Worm (Caenorhabditis elegans) whole organism, L4/young adult: ENCODE results near the gene R155.5.

Source experiments
- W03F9.2 ChIP-seq: fragments of 150-350 bp; optimal IDR thresholded peaks from 2 replicates; lab custom pipeline; 2014; ENCODE audit warnings: missing biosample characterization, missing genetic modification characterization
- dao-5 ChIP-seq: sonication (generic microtip); optimal IDR thresholded peaks from 2 replicates; lab custom pipeline; 2016; ENCODE audit warnings: missing genotype, missing genetic modification characterization, moderate library complexity, missing compliant biosample characterization
- him-1 ChIP-seq: sonication (generic microtip); optimal IDR thresholded peaks from 2 replicates; lab custom pipeline; 2016; ENCODE audit warnings: missing genotype, missing genetic modification reagents, missing genetic modification characterization, missing compliant biosample characterization

Gene R155.5

DNA sequence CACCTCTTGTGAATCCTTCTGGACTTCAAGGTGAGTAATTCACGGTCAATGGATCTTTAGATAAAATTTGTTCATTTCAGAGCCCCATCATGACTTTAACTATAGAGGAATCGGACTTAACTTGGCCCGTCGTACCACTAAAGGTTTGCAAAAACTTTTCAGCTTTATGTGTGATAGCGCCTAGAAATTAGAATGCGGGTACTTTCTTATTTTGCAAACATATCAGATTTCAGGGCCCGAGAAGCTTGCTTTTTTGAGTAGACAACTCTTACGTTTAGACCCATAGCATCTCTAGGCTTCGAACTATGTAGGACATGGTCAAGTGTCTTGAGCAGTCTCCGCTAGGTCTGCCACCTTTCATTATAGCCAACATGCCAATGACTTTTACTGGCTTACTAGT is 7.1 kb upstream of the R155.5 start:
- TF ChIP-seq W03F9.2 (tag; lab: Kevin White, UChicago): no peak
- no peak for TF ChIP-seq dao-5
- no peak for TF ChIP-seq him-1

- no peak for TF ChIP-seq dao-5
- TF ChIP-seq him-1: no peak
- TF ChIP-seq W03F9.2 (tag; lab: Kevin White, UChicago): no peak
Measured at ce11 chrIII:1976642-1977041, 6.3 kb upstream of the R155.5 start, which contains the start of gene R155.3. R155.3 (minus strand) TSS chrIII:1976742.

DNA sequence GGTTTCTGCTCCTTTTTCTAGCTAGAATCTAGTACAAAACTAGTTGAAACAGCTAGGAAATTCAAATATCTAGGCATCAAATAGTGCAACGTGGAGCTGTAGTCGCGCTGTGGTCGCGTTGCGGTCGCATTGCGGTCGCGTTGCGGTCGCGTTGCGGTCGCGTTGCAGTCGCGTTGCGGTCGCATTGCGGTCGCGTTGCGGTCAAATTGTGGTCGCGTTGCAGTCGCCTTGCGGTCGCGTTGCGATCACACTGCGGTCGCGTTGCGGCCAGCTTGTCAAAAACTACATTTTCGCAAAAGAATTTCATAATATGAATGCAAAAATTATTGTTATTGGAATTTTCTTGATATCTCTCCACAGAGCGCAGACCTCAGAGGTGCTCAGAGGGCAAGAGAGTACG is 5.7 kb upstream of the R155.5 start:
- TF ChIP-seq dao-5 (no peak), W03F9.2 (tag; lab: Kevin White, UChicago) (no peak), him-1 (no peak)

DNA sequence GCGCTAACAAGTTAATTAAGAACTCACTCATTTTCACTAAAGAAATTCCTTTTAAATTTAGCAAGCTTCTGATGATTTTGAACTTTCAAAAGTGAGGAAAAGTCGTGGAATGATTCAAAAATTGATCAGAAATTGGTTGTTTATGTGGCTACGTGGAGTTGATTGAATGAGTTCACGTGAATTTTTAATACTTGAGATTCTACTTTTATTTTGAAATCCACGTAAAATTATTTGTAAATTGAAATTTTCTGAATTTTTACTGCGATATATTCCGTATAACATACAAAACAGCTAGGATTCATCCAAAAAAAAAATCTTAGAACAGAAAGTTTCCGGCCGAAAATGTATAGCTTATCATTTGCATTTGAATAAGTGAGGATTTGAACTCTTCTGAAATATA is 531 bp downstream of the R155.5 start, which contains the start of gene moa-1:
Gene moa-1 (minus strand): TSS at position 101 of the 400 bp plus-strand sequence.
- no peak for TF ChIP-seq W03F9.2 (tag; lab: Kevin White, UChicago)
- TF ChIP-seq dao-5: no peak
- no peak for TF ChIP-seq him-1

DNA sequence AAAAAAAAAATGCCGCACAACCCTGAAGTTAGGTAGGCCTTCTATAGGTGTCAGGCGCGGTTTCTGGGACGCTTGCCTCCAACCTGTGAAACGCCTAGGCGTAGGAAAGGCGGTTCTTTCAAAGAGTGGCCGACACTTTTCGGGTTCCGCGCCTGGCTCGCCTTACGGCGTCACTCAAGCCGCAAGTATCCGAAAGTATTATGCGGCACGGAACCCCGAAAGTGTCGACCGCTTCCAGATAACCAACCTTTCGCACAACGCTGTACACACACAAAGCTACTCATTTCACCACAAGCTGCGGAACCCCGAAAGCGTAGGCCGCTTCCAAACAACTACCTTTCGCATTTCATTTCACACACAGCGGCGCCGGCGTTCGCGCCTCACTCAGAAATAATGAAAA is 7.2 kb downstream of the R155.5 start:
- TF ChIP-seq dao-5 (no peak), W03F9.2 (tag; lab: Kevin White, UChicago) (no peak), him-1 (no peak)

DNA sequence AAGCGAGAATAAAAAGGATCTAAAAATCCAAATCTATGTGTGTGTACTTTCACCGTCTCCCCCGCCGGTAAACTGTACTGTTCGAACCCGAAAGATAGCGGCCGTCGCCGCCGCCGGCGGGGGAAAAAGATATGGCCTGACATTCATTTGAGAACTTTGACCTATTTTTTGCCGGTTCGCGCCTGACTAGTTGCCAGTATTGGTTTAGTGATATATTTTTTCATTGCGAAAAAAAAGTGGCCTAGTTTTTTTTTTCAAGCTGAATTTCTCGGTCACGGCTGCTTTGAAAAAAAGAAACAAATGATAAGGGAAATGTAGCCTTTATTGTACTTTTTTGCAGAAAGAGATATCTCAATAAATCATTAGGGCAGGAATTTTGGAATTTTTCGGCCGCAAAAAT is 7.8 kb downstream of the R155.5 start:
- TF ChIP-seq him-1 (no peak), W03F9.2 (tag; lab: Kevin White, UChicago) (no peak), dao-5 (no peak)

- TF ChIP-seq W03F9.2 (tag; lab: Kevin White, UChicago): no peak
- no peak for TF ChIP-seq dao-5
- no peak for TF ChIP-seq him-1
Measured at ce11 chrIII:1961895-1962506, 8.3 kb downstream of the R155.5 start, which contains the start of gene mboa-6. mboa-6 (minus strand) TSS chrIII:1961945.

DNA sequence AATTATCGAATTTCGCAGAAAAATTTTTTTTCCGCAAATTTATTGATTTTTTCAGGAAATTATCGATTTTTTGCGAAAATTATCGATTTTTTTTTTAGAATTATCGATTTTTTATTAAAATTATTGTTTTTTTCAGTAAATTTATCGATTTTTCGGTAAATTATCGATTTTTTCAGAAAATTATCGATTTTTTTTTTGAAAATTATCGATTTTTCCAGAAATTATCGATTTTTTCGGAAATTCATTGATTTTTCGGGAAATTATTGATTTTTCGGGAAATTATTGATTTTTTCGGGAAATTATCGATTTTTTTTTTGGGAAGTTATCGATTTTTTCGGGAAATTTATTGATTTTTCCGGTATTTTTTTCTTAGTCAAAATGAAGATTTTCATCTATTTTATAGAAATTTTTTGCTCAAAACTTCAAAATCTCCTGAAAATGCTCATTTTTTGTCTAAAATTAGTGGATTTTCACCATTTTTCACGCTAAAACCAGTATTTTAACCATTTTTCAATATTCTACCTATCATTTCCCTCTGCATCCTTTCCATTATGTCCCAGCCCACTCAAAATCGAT is 14.7 kb downstream of the R155.5 start:
- TF ChIP-seq him-1 (no peak), W03F9.2 (tag; lab: Kevin White, UChicago) (no peak)

DNA sequence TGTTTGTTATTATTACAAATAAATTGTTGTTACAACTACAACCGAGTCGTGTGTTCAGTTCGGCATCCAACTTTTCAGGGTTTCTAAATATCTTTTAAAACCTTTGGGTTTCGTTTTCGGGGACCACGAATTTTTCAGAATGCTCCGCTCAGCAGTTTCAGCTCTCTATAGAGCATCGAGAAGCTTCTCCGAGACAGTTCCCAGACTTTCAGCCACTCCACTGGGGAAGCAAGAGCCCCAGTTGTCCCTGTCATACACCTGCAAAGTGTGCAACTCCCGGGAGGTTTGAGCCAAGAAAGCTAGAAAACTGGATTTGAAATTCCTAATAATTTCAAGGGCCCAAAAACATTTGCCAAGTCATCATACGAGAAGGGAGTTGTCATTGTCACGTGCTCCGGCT is 18.9 kb downstream of the R155.5 start, which contains the start of gene F53A3.7:
Gene F53A3.7 (plus strand): TSS at position 139 of the 400 bp plus-strand sequence.
- TF ChIP-seq him-1 (no peak), dao-5 (no peak), W03F9.2 (tag; lab: Kevin White, UChicago) (no peak)

DNA sequence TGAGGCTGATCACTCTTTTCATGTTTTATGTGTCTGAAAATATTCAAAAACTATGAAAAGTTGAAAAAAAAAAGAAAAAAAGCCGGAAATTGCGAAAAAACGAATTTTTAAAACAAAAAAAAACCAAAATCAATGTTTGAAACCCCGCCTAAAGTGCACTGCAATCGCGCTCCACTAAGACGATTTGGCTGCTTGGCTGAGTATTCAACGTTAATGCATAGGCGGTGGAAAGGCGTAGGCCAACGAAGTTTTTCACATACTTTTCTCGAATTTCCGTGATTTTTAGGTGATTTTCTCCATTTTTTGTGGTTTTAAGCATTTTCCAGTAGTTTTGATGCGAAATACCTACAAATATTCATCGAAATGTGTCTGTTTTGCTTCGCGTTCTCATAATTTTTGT is 20.1 kb downstream of the R155.5 start, which contains the start of the genes polh-1 and rps-22:
Gene polh-1 (minus strand): TSS at position 34 of the 400 bp plus-strand sequence.
Gene rps-22 (plus strand): TSS at position 300 of the 400 bp plus-strand sequence.
- no peak for TF ChIP-seq him-1
- no peak for TF ChIP-seq dao-5
- peak; percentile 94 for TF ChIP-seq W03F9.2 (tag; lab: Kevin White, UChicago)

DNA sequence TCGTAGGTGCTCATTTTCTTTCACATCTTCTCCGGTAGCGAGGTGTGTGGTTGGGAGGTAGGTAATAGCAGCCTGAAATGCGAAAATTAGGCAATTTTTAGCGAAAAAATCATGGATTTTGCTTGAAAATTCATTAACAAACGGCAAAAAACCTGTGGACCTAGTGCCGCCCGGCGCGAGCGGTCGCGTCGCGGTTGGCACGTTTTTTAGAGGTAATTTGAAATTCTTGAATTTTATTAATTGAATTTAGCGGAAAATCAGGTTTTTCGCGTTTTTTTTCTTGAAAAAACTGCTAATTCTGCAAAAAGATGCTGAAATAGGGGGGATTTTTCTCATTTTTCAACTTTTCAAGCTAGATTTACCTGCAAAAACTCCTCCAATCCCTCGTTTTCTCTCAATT is 21.0 kb downstream of the R155.5 start:
- TF ChIP-seq W03F9.2 (tag; lab: Kevin White, UChicago) (no peak), dao-5 (no peak), him-1 (no peak)

ce11 chrIII:1947851-1948250 is 22.5 kb downstream of the R155.5 start:
- no peak for TF ChIP-seq W03F9.2 (tag; lab: Kevin White, UChicago)
- TF ChIP-seq him-1: no peak
- TF ChIP-seq dao-5: no peak

ce11 chrIII:1943488-1943887 is 26.8 kb downstream of the R155.5 start, which contains the start of gene F53A3.1:
F53A3.1 (minus strand) TSS chrIII:1943637.
- TF ChIP-seq dao-5: no peak
- no peak for TF ChIP-seq him-1
- TF ChIP-seq W03F9.2 (tag; lab: Kevin White, UChicago): no peak

DNA sequence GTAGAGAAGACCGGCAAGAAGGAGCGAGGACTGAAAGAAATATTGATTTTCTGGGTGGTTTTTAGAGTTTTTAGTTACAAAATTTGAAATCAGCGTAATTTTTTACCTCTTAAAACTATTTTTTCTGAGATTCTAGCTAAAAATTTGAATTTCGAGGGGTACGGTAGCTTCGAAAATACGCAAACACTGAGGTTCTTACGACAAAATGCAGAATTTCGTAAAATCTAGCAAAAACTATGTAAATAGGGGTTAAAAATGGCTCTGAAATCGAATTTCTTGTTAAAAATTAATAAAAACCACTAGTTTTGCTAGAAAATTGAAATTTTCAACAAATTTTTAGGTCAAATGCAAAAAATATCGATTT is 30.7 kb downstream of the R155.5 start:
- TF ChIP-seq him-1: no peak
- TF ChIP-seq W03F9.2 (tag; lab: Kevin White, UChicago): no peak
- TF ChIP-seq dao-5: no peak
